Worm (Caenorhabditis elegans): ENCODE measurements around the gene Y43F8B.2.

DNA sequence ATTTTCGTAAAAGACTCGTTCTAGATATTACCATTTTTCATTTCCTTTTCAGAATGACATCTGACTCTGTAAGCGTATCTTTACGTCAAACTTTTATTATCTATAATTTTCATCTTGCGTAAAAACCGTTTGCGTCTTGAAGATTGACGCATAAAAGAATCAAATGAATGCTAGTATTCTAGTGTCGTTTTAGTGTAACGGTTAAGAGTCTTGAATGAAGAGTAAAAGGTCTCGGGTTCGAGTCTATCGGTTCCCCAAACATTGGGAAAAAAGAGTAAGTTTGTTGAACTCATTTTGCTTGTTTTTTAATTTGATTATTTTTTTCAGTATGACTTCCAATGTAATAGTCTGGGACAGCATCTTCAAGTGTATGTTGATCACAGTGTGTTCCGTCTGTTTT, 48.4 kb downstream of the Y43F8B.2 start, which contains the start of gene Y43F8B.17:
- no peak for TF ChIP-seq lsy-2 (tag; optimal IDR thresholded peaks at IDR 0.05)
- no peak for TF ChIP-seq pha-4 (tag; optimal IDR thresholded peaks at IDR 0.05)

Measured in whole organism, mixed stage, embryonic.